Worm (Caenorhabditis elegans) whole organism, L3 larva: Measurements from ENCODE around the gene T10H9.1.

Experiments used
- R02D3.7 ChIP-seq: fragments of 150-350 bp; optimal IDR thresholded peaks from 2 replicates; lab custom pipeline; 2014; ENCODE audit warnings: missing biosample characterization, missing genetic modification characterization
- ZK546.5 ChIP-seq: sonication (generic microtip); optimal IDR thresholded peaks from 2 replicates; lab custom pipeline; 2017; ENCODE audit warnings: missing biosample characterization, missing genetic modification characterization
- aly-2 ChIP-seq: fragments of 150-350 bp; optimal IDR thresholded peaks from 2 replicates; lab custom pipeline; 2014; ENCODE audit warnings: missing biosample characterization, missing genetic modification characterization
- ama-1 ChIP-seq: fragments of 150-350 bp; optimal IDR thresholded peaks from 2 replicates; lab custom pipeline; 2018
- ceh-28 ChIP-seq: fragments of 150-350 bp; optimal IDR thresholded peaks from 2 replicates; lab custom pipeline; 2014; ENCODE audit warnings: missing biosample characterization, missing genetic modification reagents, missing genetic modification characterization
- ceh-82 ChIP-seq: fragments of 150-350 bp; optimal IDR thresholded peaks from 2 replicates; lab custom pipeline; 2014; ENCODE audit warnings: missing biosample characterization, missing genetic modification characterization
- ceh-9 ChIP-seq: sonication (generic microtip); optimal IDR thresholded peaks from 2 replicates; lab custom pipeline; 2018; ENCODE audit warnings: missing biosample characterization, missing genetic modification characterization
- daf-12 ChIP-seq: fragments of 150-350 bp; optimal IDR thresholded peaks from 2 replicates; lab custom pipeline; 2014; ENCODE audit warnings: missing biosample characterization, missing genetic modification reagents, missing genetic modification characterization
- egl-27 ChIP-seq: sonication (generic microtip); optimal IDR thresholded peaks from 4 replicates; lab custom pipeline; 2017; ENCODE audit warnings: missing biosample characterization, missing genetic modification reagents, missing genetic modification characterization
- egl-5 ChIP-seq: fragments of 150-350 bp; optimal IDR thresholded peaks from 2 replicates; lab custom pipeline; 2017; ENCODE audit warnings: missing biosample characterization, missing genetic modification reagents, missing genetic modification characterization, inconsistent platforms
- elt-1 ChIP-seq: fragments of 150-350 bp; optimal IDR thresholded peaks from 2 replicates; lab custom pipeline; 2014; ENCODE audit warnings: missing biosample characterization, missing genetic modification characterization
- elt-2 ChIP-seq: sonication (generic microtip); optimal IDR thresholded peaks from 2 replicates; lab custom pipeline; 2016; ENCODE audit warnings: missing genetic modification reagents, mild to moderate bottlenecking, missing genetic modification characterization, missing compliant biosample characterization
- elt-3 ChIP-seq, 3 experiments: fragments of 150-350 bp in 1 of 3; sonication (generic microtip) in 2 of 3; optimal IDR thresholded peaks; 2 replicates in 2 of 3; 4 replicates in 1 of 3; lab custom pipeline; 2014 to 2017; ENCODE audit warnings: missing biosample characterization in 3 of 3, missing genetic modification characterization in 3 of 3
- eor-1 ChIP-seq, 2 experiments: fragments of 150-350 bp; optimal IDR thresholded peaks; 2 replicates each; lab custom pipeline; 2014 to 2018; ENCODE audit warnings: missing biosample characterization in 2 of 2, missing genetic modification characterization in 2 of 2
- fkh-10 ChIP-seq: sonication (generic microtip); optimal IDR thresholded peaks from 2 replicates; lab custom pipeline; 2017; ENCODE audit warnings: missing biosample characterization, missing genetic modification reagents, missing genetic modification characterization
- hmg-11 ChIP-seq: sonication (generic microtip); optimal IDR thresholded peaks from 2 replicates; lab custom pipeline; 2016; ENCODE audit warnings: missing genetic modification characterization, missing compliant biosample characterization
- jun-1 ChIP-seq: fragments of 150-350 bp; optimal IDR thresholded peaks from 2 replicates; lab custom pipeline; 2014; ENCODE audit warnings: missing biosample characterization, missing genetic modification reagents, missing genetic modification characterization
- lin-15B ChIP-seq: fragments of 150-350 bp; optimal IDR thresholded peaks from 2 replicates; lab custom pipeline; 2014; ENCODE audit warnings: missing biosample characterization, missing genetic modification characterization
- lin-39 ChIP-seq: fragments of 150-350 bp; optimal IDR thresholded peaks from 2 replicates; lab custom pipeline; 2018; ENCODE audit warnings: missing biosample characterization, missing genetic modification reagents, missing genetic modification characterization
- lsy-12 ChIP-seq: sonication (generic microtip); optimal IDR thresholded peaks from 2 replicates; lab custom pipeline; 2016; ENCODE audit warnings: mild to moderate bottlenecking, missing genetic modification characterization, missing compliant biosample characterization
- mdl-1 ChIP-seq: fragments of 150-350 bp; optimal IDR thresholded peaks from 2 replicates; lab custom pipeline; 2014; ENCODE audit warnings: missing biosample characterization, missing genetic modification characterization
- mml-1 ChIP-seq: fragments of 150-350 bp; sonication (generic microtip); optimal IDR thresholded peaks from 3 replicates; lab custom pipeline; 2014; ENCODE audit warnings: missing biosample characterization, missing genetic modification characterization
- nfya-1 ChIP-seq: sonication (generic microtip); optimal IDR thresholded peaks from 2 replicates; lab custom pipeline; 2017; ENCODE audit warnings: missing genetic modification characterization, mild to moderate bottlenecking, missing compliant biosample characterization, antibody characterized with exemption, moderate library complexity; ENCODE audit not compliant: insufficient read depth
- nhr-11 ChIP-seq: fragments of 150-350 bp; optimal IDR thresholded peaks from 2 replicates; lab custom pipeline; 2014; ENCODE audit warnings: missing biosample characterization, missing genetic modification characterization
- nhr-237 ChIP-seq: fragments of 150-350 bp; optimal IDR thresholded peaks from 2 replicates; lab custom pipeline; 2014; ENCODE audit warnings: missing biosample characterization, missing genetic modification characterization
- nhr-28 ChIP-seq: fragments of 150-350 bp; optimal IDR thresholded peaks from 2 replicates; lab custom pipeline; 2014; ENCODE audit warnings: missing biosample characterization, missing genetic modification characterization
- pqm-1 ChIP-seq: fragments of 150-350 bp; optimal IDR thresholded peaks from 2 replicates; lab custom pipeline; 2017; ENCODE audit warnings: missing biosample characterization, missing genetic modification characterization, inconsistent platforms
- skn-1 ChIP-seq: fragments of 150-350 bp; optimal IDR thresholded peaks from 2 replicates; lab custom pipeline; 2014; ENCODE audit warnings: missing biosample characterization, missing genetic modification characterization
- tbx-2 ChIP-seq: sonication (generic microtip); optimal IDR thresholded peaks from 2 replicates; lab custom pipeline; 2016; ENCODE audit warnings: mild to moderate bottlenecking, missing genetic modification characterization, missing compliant biosample characterization
- unc-62 ChIP-seq: fragments of 150-350 bp; sonication (generic microtip); optimal IDR thresholded peaks from 4 replicates; lab custom pipeline; 2014; ENCODE audit warnings: missing biosample characterization, missing genetic modification reagents, missing genetic modification characterization
- ztf-4 ChIP-seq: fragments of 150-350 bp; optimal IDR thresholded peaks from 2 replicates; lab custom pipeline; 2014; ENCODE audit warnings: missing biosample characterization, missing genetic modification characterization

Gene T10H9.1

DNA sequence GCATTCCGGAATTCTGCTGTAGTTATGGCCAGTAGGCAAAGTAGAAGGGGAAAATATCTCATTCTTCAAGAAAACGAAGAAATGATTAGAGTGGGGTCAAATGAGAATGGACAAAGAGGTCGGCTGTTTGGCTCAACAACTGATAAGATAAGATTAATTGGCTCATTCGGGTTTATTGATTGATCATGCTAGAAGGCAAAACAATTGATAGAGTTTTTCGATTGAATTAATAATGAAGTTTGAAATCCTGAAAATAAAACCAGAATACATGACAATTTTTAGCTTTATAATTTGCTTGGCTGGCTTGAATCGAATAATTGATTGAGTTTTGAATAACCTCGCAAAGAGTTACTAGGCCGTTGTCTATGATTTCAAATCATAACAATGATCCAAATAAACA lies 23.2 kb upstream of the T10H9.1 start, which contains the start of gene ppt-1:
ppt-1 (minus strand) TSS at position 101 of the 400 bp plus-strand sequence.
- TF ChIP-seq nhr-11 (no peak), ZK546.5 (no peak), ama-1 (lab: Kevin White, UChicago) (no peak), lsy-12 (tag; lab: Kevin White, UChicago) (no peak), mml-1 (tag; lab: Kevin White, UChicago) (no peak), pqm-1 (tag; lab: Kevin White, UChicago) (no peak), elt-3 (tag; optimal IDR thresholded peaks at IDR 0.05; lab: Kevin White, UChicago) (no peak), unc-62 (GFP tag; lab: Kevin White, UChicago) (no peak), lin-39 (no peak), eor-1 (tag; optimal IDR thresholded peaks at IDR 0.05; lab: Kevin White, UChicago) (no peak), nhr-28 (tag; lab: Kevin White, UChicago) (no peak), mdl-1 (tag; lab: Kevin White, UChicago) (no peak), R02D3.7 (tag; lab: Kevin White, UChicago) (no peak), ceh-9 (no peak), ceh-82 (tag; lab: Kevin White, UChicago) (no peak), egl-27 (tag; lab: Kevin White, UChicago) (no peak), skn-1 (tag; lab: Kevin White, UChicago) (no peak), ceh-28 (tag; lab: Kevin White, UChicago) (no peak), jun-1 (tag; lab: Kevin White, UChicago) (no peak)

DNA sequence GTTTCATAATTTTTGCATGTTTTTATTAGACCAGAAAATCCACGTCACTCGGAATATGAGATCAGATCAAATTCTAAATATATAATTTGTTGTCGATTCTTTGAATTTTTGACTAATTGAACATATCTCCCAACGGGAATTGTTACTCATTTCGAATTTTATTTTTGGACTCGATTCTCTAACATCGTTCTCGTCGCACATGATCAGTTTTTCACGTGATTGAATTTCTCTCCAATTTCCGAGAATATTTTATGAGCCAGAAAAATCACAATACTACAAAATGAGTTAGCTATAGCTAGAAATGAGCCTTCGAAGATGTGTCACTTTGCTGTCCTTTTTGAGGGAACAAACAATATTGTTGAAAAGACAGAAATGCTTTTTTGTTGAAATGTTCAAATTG lies 18.6 kb upstream of the T10H9.1 start:
- TF ChIP-seq ztf-4 (no peak), fkh-10 (GFP tag; lab: Kevin White, UChicago) (peak; percentile 13), nhr-11 (peak; percentile 70)

DNA sequence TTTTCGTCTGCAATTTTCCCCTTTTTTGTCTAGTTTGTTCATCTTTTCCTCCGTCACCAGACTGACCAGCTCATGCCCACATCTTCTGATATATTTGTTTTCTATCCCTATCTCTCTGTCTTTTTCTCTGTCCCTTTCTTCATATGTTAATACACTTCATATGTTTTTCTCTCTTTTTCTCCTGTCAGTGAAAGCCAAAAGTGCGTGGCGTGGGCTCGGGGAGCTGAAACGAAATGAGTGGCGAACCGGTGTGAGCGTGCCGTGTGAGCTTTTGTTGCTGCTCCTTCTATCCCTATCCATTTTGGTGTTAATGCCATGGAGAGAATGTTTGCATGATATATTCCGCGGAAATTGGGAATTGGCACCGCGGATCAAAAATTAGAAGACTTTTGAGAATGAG lies 17.6 kb upstream of the T10H9.1 start:
- TF ChIP-seq hmg-11 (tag; lab: Kevin White, UChicago): no peak
- TF ChIP-seq egl-5 (tag; lab: Kevin White, UChicago): no peak
- no peak for TF ChIP-seq tbx-2 (tag; lab: Kevin White, UChicago)
- TF ChIP-seq daf-12: no peak
- no peak for TF ChIP-seq elt-2 (tag; lab: Kevin White, UChicago)
- no peak for TF ChIP-seq nhr-11
- no peak for TF ChIP-seq pqm-1 (tag; lab: Kevin White, UChicago)
- no peak for TF ChIP-seq aly-2 (tag; lab: Kevin White, UChicago)
- no peak for TF ChIP-seq R02D3.7 (tag; lab: Kevin White, UChicago)
- TF ChIP-seq mml-1 (tag; lab: Kevin White, UChicago): no peak
- TF ChIP-seq skn-1 (tag; lab: Kevin White, UChicago): no peak
- TF ChIP-seq unc-62 (GFP tag; lab: Kevin White, UChicago): no peak
- TF ChIP-seq, all 47 proteins: peak for 0

DNA sequence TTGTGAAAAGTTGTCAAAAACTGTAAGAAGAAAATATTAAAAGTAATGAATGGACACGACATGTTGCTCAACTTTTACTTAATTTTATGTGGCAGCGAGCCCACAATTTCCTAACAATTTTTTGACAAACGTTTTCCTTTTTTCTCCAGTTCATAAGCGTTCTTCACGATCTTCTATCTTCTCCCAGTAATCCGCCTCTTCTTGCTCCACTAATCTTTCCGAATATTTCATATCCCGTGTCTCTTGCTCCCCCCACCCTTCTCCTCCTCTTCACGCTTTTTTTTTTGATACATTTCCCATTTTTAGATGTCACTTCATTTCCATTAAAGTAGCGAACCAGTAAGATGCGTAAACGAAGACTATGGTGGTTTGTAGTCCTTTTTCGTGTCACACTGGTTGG lies 16.5 kb upstream of the T10H9.1 start, which contains the start of gene scd-2:
scd-2 (plus strand) TSS at position 301 of the 400 bp plus-strand sequence.
- TF ChIP-seq ceh-9 (no peak), elt-1 (tag; lab: Kevin White, UChicago) (no peak), elt-2 (tag; lab: Kevin White, UChicago) (no peak), egl-27 (tag; lab: Kevin White, UChicago) (no peak), ztf-4 (no peak), lin-15B (no peak)

DNA sequence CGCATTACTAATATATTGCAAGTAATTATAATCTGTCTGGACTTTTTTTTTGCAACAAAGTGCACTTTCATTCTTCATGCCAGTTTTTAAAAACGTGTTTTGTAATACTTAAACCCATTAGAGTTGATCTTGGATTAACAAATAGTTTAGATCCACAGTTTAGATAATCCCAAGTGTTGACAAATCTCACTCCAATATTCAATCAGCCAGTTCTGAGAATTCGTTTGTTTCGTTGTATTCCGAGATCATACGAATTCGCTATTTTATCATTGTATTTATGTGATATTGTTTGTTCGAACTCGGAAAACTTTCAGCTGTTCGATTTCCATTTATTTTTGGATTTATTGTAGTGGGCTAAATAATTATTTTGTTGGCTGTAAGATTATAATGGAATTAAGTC lies 3.6 kb upstream of the T10H9.1 start:
- TF ChIP-seq nhr-237 (tag; lab: Kevin White, UChicago) (no peak), R02D3.7 (tag; lab: Kevin White, UChicago) (no peak), ceh-9 (no peak), egl-5 (tag; lab: Kevin White, UChicago) (no peak), daf-12 (no peak), elt-3 (tag; optimal IDR thresholded peaks at IDR 0.05; lab: Kevin White, UChicago) (no peak)

DNA sequence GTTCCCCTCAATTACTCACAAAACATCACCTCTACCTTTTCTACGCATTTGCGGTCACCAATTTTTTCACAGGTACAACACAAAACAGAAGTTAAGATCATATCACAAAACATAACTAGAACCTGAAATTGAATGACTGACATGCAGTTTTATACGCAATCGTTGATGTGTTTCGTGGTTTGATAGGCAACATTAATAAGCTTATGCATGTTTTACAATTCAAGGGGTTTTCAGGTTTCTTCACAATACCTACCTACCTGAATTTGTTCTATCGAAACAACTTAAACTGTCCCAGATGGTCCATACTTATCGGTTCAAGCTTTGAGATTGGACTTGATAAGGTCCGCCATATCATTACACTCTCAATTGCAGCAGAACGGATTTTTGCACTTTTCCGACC lies 1.1 kb downstream of the T10H9.1 start:
- TF ChIP-seq nfya-1 (tag; lab: Kevin White, UChicago): no peak
